Worm (Caenorhabditis elegans) whole organism, late embryonic: ENCODE results near the gene Y116A8C.40.

ENCODE experiments used
- ama-1 ChIP-seq: fragments of 150-350 bp; optimal IDR thresholded peaks from 2 replicates; lab custom pipeline; 2014
- ceh-18 ChIP-seq: sonication (generic microtip); optimal IDR thresholded peaks from 2 replicates; lab custom pipeline; 2016; ENCODE audit warnings: missing genetic modification characterization, missing compliant biosample characterization
- ceh-31 ChIP-seq: sonication (generic microtip); optimal IDR thresholded peaks from 2 replicates; lab custom pipeline; 2016; ENCODE audit warnings: missing genetic modification characterization, missing compliant biosample characterization
- fkh-10 ChIP-seq: fragments of 150-350 bp; optimal IDR thresholded peaks from 2 replicates; lab custom pipeline; 2014; ENCODE audit warnings: missing biosample characterization, missing genetic modification reagents, missing genetic modification characterization
- hlh-15 ChIP-seq: sonication (generic microtip); optimal IDR thresholded peaks from 2 replicates; lab custom pipeline; 2016; ENCODE audit warnings: missing genetic modification characterization, missing compliant biosample characterization
- lin-11 ChIP-seq: fragments of 200-800 bp; sonication (Bioruptor generic); optimal IDR thresholded peaks from 2 replicates; lab custom pipeline; 2018; ENCODE audit warnings: mild to moderate bottlenecking, missing genetic modification characterization, missing compliant biosample characterization
- nfya-1 ChIP-seq: sonication (generic microtip); optimal IDR thresholded peaks from 2 replicates; lab custom pipeline; 2017; ENCODE audit warnings: missing genetic modification characterization, mild to moderate bottlenecking, missing compliant biosample characterization, antibody characterized with exemption, moderate library complexity
- nhr-232 ChIP-seq: sonication (generic microtip); optimal IDR thresholded peaks from 2 replicates; lab custom pipeline; 2016; ENCODE audit warnings: missing genetic modification characterization, missing compliant biosample characterization
- sdc-2 ChIP-seq: sonication (generic microtip); optimal IDR thresholded peaks from 2 replicates; lab custom pipeline; 2016; ENCODE audit warnings: missing genotype, missing genetic modification characterization, missing compliant biosample characterization
- sox-4 ChIP-seq: sonication (generic microtip); optimal IDR thresholded peaks from 2 replicates; lab custom pipeline; 2017; ENCODE audit warnings: mild to moderate bottlenecking, missing genetic modification characterization, inconsistent platforms, missing compliant biosample characterization

ce11 chrIV:17111813-17112212 lies 39.0 kb downstream of the Y116A8C.40 start, which contains the start of gene Y116A8C.33:
- TF ChIP-seq sdc-2 (tag; lab: Kevin White, UChicago) (no peak), nhr-232 (no peak), lin-11 (tag; lab: Kevin White, UChicago) (no peak), sox-4 (no peak), ceh-18 (tag; lab: Kevin White, UChicago) (no peak), ceh-31 (tag; lab: Kevin White, UChicago) (no peak), nfya-1 (no peak), fkh-10 (no peak), hlh-15 (tag; lab: Kevin White, UChicago) (no peak), ama-1 (lab: Kevin White, UChicago) (no peak)
